Worm (Caenorhabditis elegans) whole organism, L1 larva: ENCODE results near the gene C25F6.1.

Experiments
- C34B4.2 ChIP-seq: sonication (generic microtip); optimal IDR thresholded peaks from 2 replicates; lab custom pipeline; 2017; ENCODE audit warnings: mild to moderate bottlenecking, missing genetic modification characterization, missing compliant biosample characterization
- Y116A8C.19 ChIP-seq: sonication (generic microtip); optimal IDR thresholded peaks from 2 replicates; lab custom pipeline; 2016; ENCODE audit warnings: missing compliant biosample characterization, missing genetic modification characterization, borderline replicate concordance
- aha-1 ChIP-seq: fragments of 150-350 bp; optimal IDR thresholded peaks from 2 replicates; lab custom pipeline; 2014; ENCODE audit warnings: missing biosample characterization, missing genetic modification characterization
- alr-1 ChIP-seq: fragments of 200-800 bp; sonication (Bioruptor generic); optimal IDR thresholded peaks from 2 replicates; lab custom pipeline; 2018; ENCODE audit warnings: borderline replicate concordance, mild to moderate bottlenecking, missing genetic modification characterization, missing compliant biosample characterization
- blmp-1 ChIP-seq: fragments of 150-350 bp; optimal IDR thresholded peaks from 2 replicates; lab custom pipeline; 2014; ENCODE audit warnings: missing biosample characterization, missing genetic modification characterization
- ceh-8 ChIP-seq: fragments of 200-800 bp; sonication (Bioruptor generic); optimal IDR thresholded peaks from 2 replicates; lab custom pipeline; 2018; ENCODE audit warnings: mild to moderate bottlenecking, missing genetic modification characterization, moderate library complexity, missing compliant biosample characterization
- ceh-82 ChIP-seq, 3 experiments: fragments of 150-350 bp in 1 of 3; sonication (generic microtip) in 2 of 3; optimal IDR thresholded peaks; 2 replicates each; lab custom pipeline; 2014 to 2017; ENCODE audit warnings: missing biosample characterization in 3 of 3, missing genetic modification characterization in 3 of 3
- ceh-88 ChIP-seq: fragments of 200-800 bp; sonication (Bioruptor generic); IDR thresholded peaks from 2 replicates; pipeline ENCODE4 v1.3.6; 2022; ENCODE audit warnings: missing genetic modification characterization, missing compliant biosample characterization
- ceh-90 ChIP-seq: sonication (generic microtip); optimal IDR thresholded peaks from 2 replicates; lab custom pipeline; 2016; ENCODE audit warnings: missing genetic modification characterization, missing compliant biosample characterization
- efl-1 ChIP-seq, 4 experiments: fragments of 150-350 bp; optimal IDR thresholded peaks in 3 of 4; peaks in 1 of 4; 1 replicate in 1 of 4; 2 replicates in 3 of 4; lab custom pipeline; 2014; ENCODE audit warnings: missing biosample characterization in 2 of 4, missing genetic modification characterization in 2 of 4, missing genetic modification reagents in 2 of 4
- egl-13 ChIP-seq: sonication (generic microtip); optimal IDR thresholded peaks from 2 replicates; lab custom pipeline; 2016; ENCODE audit warnings: missing genotype, missing genetic modification reagents, missing genetic modification characterization, missing compliant biosample characterization
- egl-27 ChIP-seq, 2 experiments: fragments of 150-350 bp in 1 of 2; sonication (generic microtip); optimal IDR thresholded peaks; 3 replicates each; lab custom pipeline; 2017 to 2018; ENCODE audit warnings: missing biosample characterization in 2 of 2, missing genetic modification characterization in 2 of 2, missing genetic modification reagents in 2 of 2
- elt-2 ChIP-seq: sonication (generic microtip); optimal IDR thresholded peaks from 2 replicates; lab custom pipeline; 2016; ENCODE audit warnings: missing genetic modification characterization, mild to moderate bottlenecking, inconsistent platforms, missing compliant biosample characterization, missing genetic modification reagents
- elt-3 ChIP-seq, 6 experiments: fragments of 150-350 bp in 1 of 6; sonication (generic microtip); optimal IDR thresholded peaks; 2 replicates each; lab custom pipeline; 2017 to 2018; ENCODE audit warnings: missing biosample characterization in 6 of 6, missing genetic modification characterization in 6 of 6, inconsistent platforms in 1 of 6
- ets-5 ChIP-seq: fragments of 200-800 bp; sonication (Bioruptor generic); IDR thresholded peaks from 2 replicates; pipeline ENCODE4 v1.3.6; 2022; ENCODE audit warnings: missing genetic modification characterization, missing compliant biosample characterization
- fkh-4 ChIP-seq: sonication (generic microtip); optimal IDR thresholded peaks from 2 replicates; lab custom pipeline; 2016; ENCODE audit warnings: missing compliant biosample characterization, missing genetic modification characterization, borderline replicate concordance
- fos-1 ChIP-seq: fragments of 150-350 bp; optimal IDR thresholded peaks from 2 replicates; lab custom pipeline; 2014; ENCODE audit warnings: missing biosample characterization, missing genetic modification characterization
- grh-1 ChIP-seq: fragments of 200-800 bp; sonication (Bioruptor generic); IDR thresholded peaks from 2 replicates; pipeline ENCODE4 v1.3.6; 2022; ENCODE audit warnings: missing genetic modification reagents, missing genetic modification characterization, missing compliant biosample characterization
- hlh-17 ChIP-seq: fragments of 200-800 bp; sonication (Bioruptor generic); optimal IDR thresholded peaks from 2 replicates; lab custom pipeline; 2018; ENCODE audit warnings: missing genetic modification characterization, mild to moderate bottlenecking, missing compliant biosample characterization, moderate library complexity, borderline replicate concordance
- hlh-4 ChIP-seq: sonication (generic microtip); optimal IDR thresholded peaks from 2 replicates; lab custom pipeline; 2016; ENCODE audit warnings: mild to moderate bottlenecking, missing genetic modification characterization, missing compliant biosample characterization
- irx-1 ChIP-seq: sonication (generic microtip); optimal IDR thresholded peaks from 2 replicates; lab custom pipeline; 2016; ENCODE audit warnings: missing genetic modification characterization, missing compliant biosample characterization
- lin-13 ChIP-seq: fragments of 150-350 bp; optimal IDR thresholded peaks from 2 replicates; lab custom pipeline; 2014; ENCODE audit warnings: missing biosample characterization, missing genetic modification reagents, missing genetic modification characterization
- lin-35 ChIP-seq, 2 experiments: fragments of 150-350 bp; optimal IDR thresholded peaks; 2 replicates each; lab custom pipeline; 2014; ENCODE audit warnings: missing biosample characterization in 2 of 2, missing genetic modification characterization in 2 of 2, missing genetic modification reagents in 2 of 2
- lin-39 ChIP-seq: fragments of 150-350 bp; optimal IDR thresholded peaks from 2 replicates; lab custom pipeline; 2014; ENCODE audit warnings: missing biosample characterization, missing genetic modification reagents, missing genetic modification characterization
- lsy-2 ChIP-seq, 2 experiments: fragments of 150-350 bp; optimal IDR thresholded peaks; 2 replicates each; lab custom pipeline; 2014; ENCODE audit warnings: missing biosample characterization in 2 of 2, missing genetic modification characterization in 2 of 2
- mdl-1 ChIP-seq, 2 experiments: fragments of 150-350 bp; optimal IDR thresholded peaks; 2 replicates each; lab custom pipeline; 2014 to 2017; ENCODE audit warnings: missing biosample characterization in 2 of 2, missing genetic modification characterization in 2 of 2, inconsistent platforms in 1 of 2
- mef-2 ChIP-seq: fragments of 150-350 bp; optimal IDR thresholded peaks from 2 replicates; lab custom pipeline; 2014; ENCODE audit warnings: missing biosample characterization, missing genetic modification characterization
- mep-1 ChIP-seq: fragments of 150-350 bp; optimal IDR thresholded peaks from 2 replicates; lab custom pipeline; 2014; ENCODE audit warnings: missing biosample characterization, missing genetic modification characterization
- nhr-11 ChIP-seq: fragments of 150-350 bp; optimal IDR thresholded peaks from 2 replicates; lab custom pipeline; 2014; ENCODE audit warnings: missing biosample characterization, missing genetic modification characterization
- nhr-12 ChIP-seq: sonication (generic microtip); optimal IDR thresholded peaks from 2 replicates; lab custom pipeline; 2017; ENCODE audit warnings: missing biosample characterization, missing genetic modification characterization
- nhr-28 ChIP-seq: fragments of 150-350 bp; optimal IDR thresholded peaks from 2 replicates; lab custom pipeline; 2014; ENCODE audit warnings: missing biosample characterization, missing genetic modification characterization
- nhr-71 ChIP-seq: sonication (generic microtip); optimal IDR thresholded peaks from 2 replicates; lab custom pipeline; 2016; ENCODE audit warnings: mild to moderate bottlenecking, missing genetic modification characterization, moderate library complexity, missing compliant biosample characterization
- nhr-76 ChIP-seq: sonication (generic microtip); optimal IDR thresholded peaks from 2 replicates; lab custom pipeline; 2017; ENCODE audit warnings: missing biosample characterization, missing genetic modification characterization
- nhr-77 ChIP-seq: fragments of 150-350 bp; optimal IDR thresholded peaks from 2 replicates; lab custom pipeline; 2014; ENCODE audit warnings: missing biosample characterization, missing genetic modification characterization
- nhr-90 ChIP-seq: sonication (generic microtip); optimal IDR thresholded peaks from 2 replicates; lab custom pipeline; 2016; ENCODE audit warnings: mild to moderate bottlenecking, missing genetic modification characterization, missing compliant biosample characterization; ENCODE audit not compliant: poor library complexity
- pag-3 ChIP-seq: sonication (generic microtip); optimal IDR thresholded peaks from 2 replicates; lab custom pipeline; 2017; ENCODE audit warnings: missing genetic modification characterization, mild to moderate bottlenecking, missing compliant biosample characterization, antibody characterized with exemption, borderline replicate concordance; ENCODE audit not compliant: insufficient read depth
- pax-3 ChIP-seq: fragments of 200-800 bp; sonication (Bioruptor generic); optimal IDR thresholded peaks from 2 replicates; lab custom pipeline; 2018; ENCODE audit warnings: mild to moderate bottlenecking, missing genetic modification characterization, moderate library complexity, missing compliant biosample characterization
- pqm-1 ChIP-seq: sonication (generic microtip); optimal IDR thresholded peaks from 3 replicates; lab custom pipeline; 2017; ENCODE audit warnings: missing biosample characterization, missing genetic modification characterization
- skn-1 ChIP-seq: fragments of 150-350 bp; optimal IDR thresholded peaks from 2 replicates; lab custom pipeline; 2014; ENCODE audit warnings: missing biosample characterization, missing genetic modification characterization
- snu-23 ChIP-seq: sonication (generic microtip); optimal IDR thresholded peaks from 2 replicates; lab custom pipeline; 2016; ENCODE audit warnings: missing genetic modification characterization, missing compliant biosample characterization
- sup-37 ChIP-seq: fragments of 200-800 bp; sonication (Bioruptor generic); optimal IDR thresholded peaks from 2 replicates; lab custom pipeline; 2018; ENCODE audit warnings: mild to moderate bottlenecking, missing genetic modification characterization, missing compliant biosample characterization
- swsn-7 ChIP-seq: sonication (generic microtip); optimal IDR thresholded peaks from 2 replicates; lab custom pipeline; 2016; ENCODE audit warnings: missing genetic modification characterization, missing compliant biosample characterization
- unc-30 ChIP-seq: sonication (generic microtip); optimal IDR thresholded peaks from 2 replicates; lab custom pipeline; 2017; ENCODE audit warnings: missing biosample characterization, missing genetic modification characterization
- xbp-1 ChIP-seq: sonication (generic microtip); optimal IDR thresholded peaks from 2 replicates; lab custom pipeline; 2016; ENCODE audit warnings: missing genetic modification characterization, missing compliant biosample characterization

Gene C25F6.1

ce11 chrX:5485931-5486537 is at the start of gene C25F6.1 (continued):
- TF ChIP-seq alr-1 (tag; lab: Kevin White, UChicago) = no peak
- no peak for TF ChIP-seq unc-30 (tag; lab: Kevin White, UChicago)
- TF ChIP-seq elt-2 = no peak
- no peak for TF ChIP-seq fos-1 (tag; lab: Kevin White, UChicago)
- TF ChIP-seq pag-3 (tag; lab: Kevin White, UChicago) = no peak
- TF ChIP-seq egl-27 (tag; optimal IDR thresholded peaks at IDR 0.05; lab: Kevin White, UChicago) = no peak
- no peak for TF ChIP-seq nhr-11 (tag; lab: Kevin White, UChicago)
- TF ChIP-seq nhr-77 = no peak
- no peak for TF ChIP-seq ceh-82 (tag; optimal IDR thresholded peaks at IDR 0.05; lab: Kevin White, UChicago)
- peak; percentile 34 for TF ChIP-seq xbp-1 (tag; lab: Kevin White, UChicago)
- TF ChIP-seq pqm-1 (tag; lab: Kevin White, UChicago) = no peak
- TF ChIP-seq ceh-90 = no peak
- no peak for TF ChIP-seq Y116A8C.19 (tag; lab: Kevin White, UChicago)
- peak; percentile 23 for TF ChIP-seq mep-1
- TF ChIP-seq nhr-90 (tag; lab: Kevin White, UChicago) = no peak
- no peak for TF ChIP-seq elt-3 (tag; optimal IDR thresholded peaks at IDR 0.05; lab: Kevin White, UChicago)
- no peak for TF ChIP-seq egl-13 (tag; lab: Kevin White, UChicago)
- TF ChIP-seq irx-1 (tag; lab: Kevin White, UChicago) = no peak
- no peak for TF ChIP-seq ceh-8
- TF ChIP-seq nhr-71 = peak; percentile 37
- TF ChIP-seq C34B4.2 = no peak
- no peak for TF ChIP-seq fkh-4 (tag; lab: Kevin White, UChicago)
- TF ChIP-seq ets-5 = no peak
- no peak for TF ChIP-seq aha-1 (tag; lab: Kevin White, UChicago)
- no peak for TF ChIP-seq mef-2
- TF ChIP-seq sup-37 (GFP tag; lab: Kevin White, UChicago) = no peak
- TF ChIP-seq nhr-12 = no peak
- TF ChIP-seq nhr-76 (tag; lab: Kevin White, UChicago) = no peak
- TF ChIP-seq pax-3 = no peak
- TF ChIP-seq lsy-2 (tag; optimal IDR thresholded peaks at IDR 0.05; lab: Kevin White, UChicago) = peak; percentile 0 to 58
- peak in 1 of 2 experiments; percentile 8 for TF ChIP-seq lin-35 (GFP tag; optimal IDR thresholded peaks at IDR 0.05; lab: Kevin White, UChicago)
- TF ChIP-seq, all 84 proteins: peak for 15

DNA sequence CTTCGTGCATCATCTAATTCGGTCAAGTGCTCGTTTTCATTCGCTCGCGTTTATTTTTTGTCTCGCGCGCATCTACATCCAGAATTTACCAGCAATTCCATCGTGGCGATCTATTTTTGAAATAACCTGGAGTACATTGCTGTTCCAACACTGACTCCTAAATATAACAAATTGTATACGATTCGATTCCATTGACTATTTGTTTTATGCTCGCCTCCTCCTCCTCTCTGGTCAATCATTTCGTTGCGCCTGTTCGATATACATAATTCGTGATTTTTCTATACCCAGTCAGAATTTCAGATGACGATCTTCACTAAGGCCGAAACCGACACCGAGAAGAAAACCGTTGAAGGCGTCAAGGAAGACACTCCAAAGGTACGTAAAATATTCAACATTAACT is 41.4 kb upstream of the C25F6.1 start, which contains the start of gene itm-2:
Gene itm-2 (plus strand): TSS at position 301 of the 400 bp plus-strand sequence.
- TF ChIP-seq skn-1 (tag; lab: Kevin White, UChicago) (no peak), efl-1 (optimal IDR thresholded peaks at IDR 0.05; lab: Kevin White, UChicago) (no peak), efl-1 (GFP tag; optimal IDR thresholded peaks at IDR 0.05 in 1 of 2; lab: Kevin White, UChicago) (peak in 1 of 2 experiments; percentile 34)

DNA sequence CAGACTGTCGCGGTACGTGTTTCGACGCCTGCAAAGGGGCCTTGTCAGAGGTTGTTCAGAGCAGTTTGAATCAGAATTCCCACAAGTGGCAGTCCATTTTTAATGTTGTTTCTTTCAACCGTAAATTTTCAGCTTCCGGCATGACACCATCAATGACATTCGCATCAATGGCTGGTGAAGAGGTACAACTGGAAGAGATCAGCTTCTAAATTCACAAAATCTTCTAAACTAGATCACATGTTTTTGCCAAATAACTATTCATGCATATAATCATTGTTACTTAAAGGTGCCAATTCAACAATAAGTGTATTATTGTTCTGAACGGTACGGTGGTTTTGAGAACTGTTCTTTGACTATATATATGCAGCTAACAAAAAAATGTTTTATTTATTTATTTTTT is 38.9 kb upstream of the C25F6.1 start:
- TF ChIP-seq grh-1 (GFP tag; lab: Robert Waterston, UW) (no peak), mdl-1 (tag; optimal IDR thresholded peaks at IDR 0.05; lab: Kevin White, UChicago) (no peak), ceh-88 (GFP tag; lab: Robert Waterston, UW) (no peak), hlh-4 (no peak), nhr-77 (no peak), hlh-17 (no peak), lin-13 (GFP tag; lab: Kevin White, UChicago) (no peak), fkh-4 (tag; lab: Kevin White, UChicago) (no peak), lin-39 (tag; lab: Kevin White, UChicago) (no peak), blmp-1 (tag; lab: Kevin White, UChicago) (no peak), swsn-7 (tag; lab: Kevin White, UChicago) (no peak), snu-23 (GFP tag; lab: Kevin White, UChicago) (no peak), ceh-82 (tag; optimal IDR thresholded peaks at IDR 0.05; lab: Kevin White, UChicago) (no peak), pag-3 (tag; lab: Kevin White, UChicago) (no peak), nhr-28 (tag; lab: Kevin White, UChicago) (no peak), elt-3 (tag; optimal IDR thresholded peaks at IDR 0.05; lab: Kevin White, UChicago) (no peak)
- TF ChIP-seq, all 84 proteins: peak for 0
